Fruit fly (Drosophila melanogaster): Measurements from ENCODE around the gene muc.

Gene muc

dm6 chr2L:7423333-7423895 is 3.3 kb upstream of the muc start (continued):
- peak; percentile 9; the same call in 1 of the 2 replicates for TF ChIP-seq CG8765 (GFP tag; IDR thresholded peaks at IDR 0.05)
- no peak for TF ChIP-seq wdn (GFP tag; IDR thresholded peaks at IDR 0.05)
- TF ChIP-seq chm (GFP tag; IDR thresholded peaks at IDR 0.05) = peak; percentile 81
- no peak for TF ChIP-seq Atf-2 (GFP tag; optimal IDR thresholded peaks at IDR 0.05)
- 0 out of 3 replicates have a peak, but pooled peaks have one; percentile 14 for TF ChIP-seq CG11695 (GFP tag; IDR thresholded peaks at IDR 0.05)
- no peak for TF ChIP-seq CG43689 (GFP tag; IDR thresholded peaks at IDR 0.05)
- no peak for TF ChIP-seq CG5180 (GFP tag; optimal IDR thresholded peaks at IDR 0.05)
- TF ChIP-seq nau (GFP tag; optimal IDR thresholded peaks at IDR 0.05) = no peak
- TF ChIP-seq Hr78 (GFP tag; optimal IDR thresholded peaks at IDR 0.05) = no peak
- no peak for TF ChIP-seq Deaf1 (tag; optimal IDR thresholded peaks at IDR 0.05)
- no peak for TF ChIP-seq pum (GFP tag; optimal IDR thresholded peaks at IDR 0.05)
- TF ChIP-seq Trl (optimal IDR thresholded peaks at IDR 0.05) = no peak
- no peak for TF ChIP-seq Trl (GFP tag; optimal IDR thresholded peaks at IDR 0.05)
- TF ChIP-seq tll (GFP tag; optimal IDR thresholded peaks at IDR 0.05) = no peak
- TF ChIP-seq oc (tag; optimal IDR thresholded peaks at IDR 0.05) = no peak
- no peak for TF ChIP-seq Fer2 (tag; optimal IDR thresholded peaks at IDR 0.05)
- TF ChIP-seq ac (GFP tag; optimal IDR thresholded peaks at IDR 0.05) = no peak
- peak; percentile 55; the same call in 1 of the 3 replicates for TF ChIP-seq CG6791 (GFP tag; IDR thresholded peaks at IDR 0.05; ENCODE audit: partially characterized antibody)
- peak; percentile 23 for TF ChIP-seq CG3281 (GFP tag; optimal IDR thresholded peaks at IDR 0.05)
- no peak for TF ChIP-seq usp (GFP tag; optimal IDR thresholded peaks at IDR 0.05)
- no peak for TF ChIP-seq CG6765 (GFP tag; optimal IDR thresholded peaks at IDR 0.05)
- peak; percentile 12 for TF ChIP-seq Hsf (GFP tag; optimal IDR thresholded peaks at IDR 0.05)
- no peak for TF ChIP-seq Dip2 (GFP tag; IDR thresholded peaks at IDR 0.05)
- TF ChIP-seq unc-4 (GFP tag; IDR thresholded peaks at IDR 0.05; ENCODE audit: partially characterized antibody) = no peak
- TF ChIP-seq gem (tag; optimal IDR thresholded peaks at IDR 0.05) = peak; percentile 32
- TF ChIP-seq Tbp (GFP tag; optimal IDR thresholded peaks at IDR 0.05) = no peak
- TF ChIP-seq CG6175 (GFP tag; IDR thresholded peaks at IDR 0.05) = no peak
- 0 out of 2 replicates have a peak, but pooled peaks have one; percentile 15 for TF ChIP-seq E2f2 (GFP tag; IDR thresholded peaks at IDR 0.05)
- TF ChIP-seq ems (GFP tag; optimal IDR thresholded peaks at IDR 0.05) = no peak
- peak; percentile 61 for TF ChIP-seq Dip3 (GFP tag; optimal IDR thresholded peaks at IDR 0.05)
- TF ChIP-seq Med (GFP tag) = peak; percentile 92
- TF ChIP-seq CG16863 (GFP tag; optimal IDR thresholded peaks at IDR 0.05) = no peak
- no peak for TF ChIP-seq ewg (GFP tag; optimal IDR thresholded peaks at IDR 0.05)
- no peak for TF ChIP-seq kay (GFP tag; optimal IDR thresholded peaks at IDR 0.05)
- peak; percentile 51; the same call in 1 of the 2 replicates for TF ChIP-seq HLH3B (GFP tag; IDR thresholded peaks at IDR 0.05)
- TF ChIP-seq disco-r (GFP tag; optimal IDR thresholded peaks at IDR 0.05) = no peak
- TF ChIP-seq rib (GFP tag; IDR thresholded peaks at IDR 0.05) = peak; percentile 94
- no peak; the same call in 2 of the 3 replicates for TF ChIP-seq otp (GFP tag; IDR thresholded peaks at IDR 0.05)
- no peak for TF ChIP-seq Spps (tag; optimal IDR thresholded peaks at IDR 0.05)
- no peak for TF ChIP-seq CG7745 (tag; optimal IDR thresholded peaks at IDR 0.05)
- no peak for TF ChIP-seq CG4707 (GFP tag; optimal IDR thresholded peaks at IDR 0.05)
- TF ChIP-seq exex (tag; optimal IDR thresholded peaks at IDR 0.05) = peak; percentile 5
- TF ChIP-seq Lpt (GFP tag; optimal IDR thresholded peaks at IDR 0.05) = no peak
- TF ChIP-seq CG10147 (GFP tag; optimal IDR thresholded peaks at IDR 0.05) = no peak
- peak; percentile 57 for TF ChIP-seq Antp (GFP tag; optimal IDR thresholded peaks at IDR 0.05)
- TF ChIP-seq CG17359 (tag; optimal IDR thresholded peaks at IDR 0.05) = peak; percentile 20
- no peak for TF ChIP-seq CG15073 (GFP tag; optimal IDR thresholded peaks at IDR 0.05)
- TF ChIP-seq Awh (GFP tag; IDR thresholded peaks at IDR 0.05) = 0 out of 2 replicates have a peak, but pooled peaks have one; percentile 39
- TF ChIP-seq CG8924 (tag; optimal IDR thresholded peaks at IDR 0.05) = no peak
- peak; percentile 14 for TF ChIP-seq CG9797 (GFP tag; optimal IDR thresholded peaks at IDR 0.05)
- TF ChIP-seq H2.0 (GFP tag; IDR thresholded peaks at IDR 0.05) = no peak

All from whole organism, embryonic.